Worm (Caenorhabditis elegans) whole organism, young adult: ENCODE results near the gene exos-1.

Source experiments
- B0035.1 ChIP-seq: sonication (generic microtip); optimal IDR thresholded peaks from 2 replicates; lab custom pipeline; 2016; ENCODE audit warnings: missing genetic modification characterization, mild to moderate bottlenecking, missing compliant biosample characterization, missing genotype, missing genetic modification reagents
- B0261.1 ChIP-seq: sonication (generic microtip); optimal IDR thresholded peaks from 2 replicates; lab custom pipeline; 2016; ENCODE audit warnings: mild to moderate bottlenecking, missing genetic modification characterization, moderate library complexity, missing compliant biosample characterization
- D2030.7 ChIP-seq: fragments of 200-800 bp; sonication (Bioruptor generic); IDR thresholded peaks from 2 replicates; pipeline ENCODE4 v1.3.6; 2022; ENCODE audit warnings: missing genetic modification reagents, missing genetic modification characterization, missing compliant biosample characterization
- F23B12.7 ChIP-seq: sonication (generic microtip); optimal IDR thresholded peaks from 2 replicates; lab custom pipeline; 2017; ENCODE audit warnings: missing genetic modification characterization, mild to moderate bottlenecking, missing compliant biosample characterization, antibody characterized with exemption, moderate library complexity; ENCODE audit not compliant: insufficient read depth
- F49E8.2 ChIP-seq: sonication (generic microtip); optimal IDR thresholded peaks from 3 replicates; lab custom pipeline; 2017; ENCODE audit warnings: missing genetic modification characterization, mild to moderate bottlenecking, missing compliant biosample characterization, antibody characterized with exemption, moderate library complexity; ENCODE audit not compliant: insufficient read depth
- F55B11.4 ChIP-seq: sonication (generic microtip); optimal IDR thresholded peaks from 2 replicates; lab custom pipeline; 2016; ENCODE audit warnings: missing compliant biosample characterization, missing genetic modification characterization, borderline replicate concordance; ENCODE audit not compliant: insufficient read depth
- K11D2.4 ChIP-seq: fragments of 200-800 bp; sonication (Bioruptor generic); IDR thresholded peaks from 2 replicates; pipeline ENCODE4 v1.3.6; 2022; ENCODE audit warnings: missing genetic modification reagents, missing genetic modification characterization, missing compliant biosample characterization
- T07F8.4 ChIP-seq: sonication (generic microtip); optimal IDR thresholded peaks from 2 replicates; lab custom pipeline; 2016; ENCODE audit warnings: mild to moderate bottlenecking, missing genetic modification characterization, moderate library complexity, missing compliant biosample characterization
- Y53G8AR.9 ChIP-seq: fragments of 200-800 bp; sonication (Bioruptor generic); conservative IDR thresholded peaks from 2 replicates; pipeline ENCODE4 v1.3.6; 2022; ENCODE audit warnings: missing genetic modification reagents, missing genetic modification characterization, missing compliant biosample characterization
- aptf-2 ChIP-seq: fragments of 200-800 bp; sonication (Bioruptor generic); conservative IDR thresholded peaks from 2 replicates; pipeline ENCODE4 v1.3.6; 2022; ENCODE audit warnings: missing genetic modification reagents, missing genetic modification characterization, missing compliant biosample characterization
- atf-7 ChIP-seq: sonication (generic microtip); optimal IDR thresholded peaks from 2 replicates; lab custom pipeline; 2017; ENCODE audit warnings: mild to moderate bottlenecking, missing genetic modification characterization, missing compliant biosample characterization
- athp-1 ChIP-seq: sonication (generic microtip); optimal IDR thresholded peaks from 2 replicates; lab custom pipeline; 2017; ENCODE audit warnings: mild to moderate bottlenecking, missing genetic modification characterization, missing compliant biosample characterization
- bed-1 ChIP-seq: fragments of 200-800 bp; sonication (Bioruptor generic); IDR thresholded peaks from 2 replicates; pipeline ENCODE4 v1.3.6; 2022; ENCODE audit warnings: missing genetic modification reagents, missing genetic modification characterization, missing compliant biosample characterization
- bed-2 ChIP-seq: fragments of 200-800 bp; sonication (Bioruptor generic); IDR thresholded peaks from 2 replicates; pipeline ENCODE4 v1.3.6; 2022; ENCODE audit warnings: missing genetic modification reagents, missing genetic modification characterization, missing compliant biosample characterization
- ceh-100 ChIP-seq: fragments of 200-800 bp; sonication (Bioruptor generic); IDR thresholded peaks from 2 replicates; pipeline ENCODE4 v1.3.6; 2022; ENCODE audit warnings: missing genetic modification reagents, missing genetic modification characterization, missing compliant biosample characterization
- ceh-40 ChIP-seq: fragments of 200-800 bp; sonication (Bioruptor generic); IDR thresholded peaks from 2 replicates; pipeline ENCODE4 v1.3.6; 2022; ENCODE audit warnings: missing genetic modification characterization, missing compliant biosample characterization
- ceh-58 ChIP-seq: fragments of 200-800 bp; sonication (Bioruptor generic); IDR thresholded peaks from 2 replicates; pipeline ENCODE4 v1.3.6; 2022; ENCODE audit warnings: missing genetic modification characterization, missing compliant biosample characterization
- ceh-91 ChIP-seq: fragments of 200-800 bp; sonication (Bioruptor generic); IDR thresholded peaks from 2 replicates; pipeline ENCODE4 v1.3.6; 2022; ENCODE audit warnings: missing genetic modification reagents, missing genetic modification characterization, missing compliant biosample characterization
- chd-7 ChIP-seq: sonication (generic microtip); optimal IDR thresholded peaks from 2 replicates; lab custom pipeline; 2016; ENCODE audit warnings: mild to moderate bottlenecking, missing genetic modification characterization, moderate library complexity, missing compliant biosample characterization
- die-1 ChIP-seq: sonication (generic microtip); optimal IDR thresholded peaks from 2 replicates; lab custom pipeline; 2016; ENCODE audit warnings: missing genotype, mild to moderate bottlenecking, missing genetic modification characterization, missing compliant biosample characterization
- egl-18 ChIP-seq: fragments of 200-800 bp; sonication (Bioruptor generic); IDR thresholded peaks from 2 replicates; pipeline ENCODE4 v1.3.6; 2022; ENCODE audit warnings: missing genetic modification reagents, missing genetic modification characterization, missing compliant biosample characterization
- egrh-3 ChIP-seq: fragments of 200-800 bp; sonication (Bioruptor generic); IDR thresholded peaks from 2 replicates; pipeline ENCODE4 v1.3.6; 2022; ENCODE audit warnings: missing genetic modification reagents, missing genetic modification characterization, missing compliant biosample characterization
- hmg-20 ChIP-seq: fragments of 200-800 bp; sonication (Bioruptor generic); IDR thresholded peaks from 2 replicates; pipeline ENCODE4 v1.3.6; 2022; ENCODE audit warnings: missing genetic modification reagents, missing genetic modification characterization, missing compliant biosample characterization
- hrde-1 ChIP-seq: sonication (generic microtip); optimal IDR thresholded peaks from 2 replicates; lab custom pipeline; 2016; ENCODE audit warnings: missing genetic modification characterization, mild to moderate bottlenecking, missing compliant biosample characterization, moderate library complexity, missing genotype, missing genetic modification reagents, borderline replicate concordance
- let-526 ChIP-seq: fragments of 200-800 bp; sonication (Bioruptor generic); IDR thresholded peaks from 2 replicates; pipeline ENCODE4 v1.3.6; 2022; ENCODE audit warnings: missing genetic modification reagents, missing genetic modification characterization, missing compliant biosample characterization
- let-607 ChIP-seq, 2 experiments: fragments of 200-800 bp in 1 of 2; sonication (Bioruptor generic) in 1 of 2; sonication (generic microtip) in 1 of 2; optimal IDR thresholded peaks; 2 replicates each; lab custom pipeline; 2016 to 2018; ENCODE audit warnings: mild to moderate bottlenecking in 2 of 2, missing compliant biosample characterization in 2 of 2, missing genetic modification characterization in 2 of 2, moderate library complexity in 2 of 2, missing genotype in 1 of 2
- lin-54 ChIP-seq: fragments of 200-800 bp; sonication (Bioruptor generic); optimal IDR thresholded peaks from 2 replicates; lab custom pipeline; 2018; ENCODE audit warnings: mild to moderate bottlenecking, missing genetic modification characterization, missing compliant biosample characterization
- lsl-1 ChIP-seq: fragments of 200-800 bp; sonication (Bioruptor generic); optimal IDR thresholded peaks from 2 replicates; lab custom pipeline; 2018; ENCODE audit warnings: mild to moderate bottlenecking, missing genetic modification characterization, moderate library complexity, missing compliant biosample characterization
- mcd-1 ChIP-seq: fragments of 200-800 bp; sonication (Bioruptor generic); IDR thresholded peaks from 2 replicates; pipeline ENCODE4 v1.3.6; 2022; ENCODE audit warnings: missing genetic modification reagents, missing genetic modification characterization, missing compliant biosample characterization
- mes-4 ChIP-seq: sonication (generic microtip); optimal IDR thresholded peaks from 2 replicates; lab custom pipeline; 2016; ENCODE audit warnings: missing genotype, missing genetic modification characterization, missing compliant biosample characterization
- nfyb-1 ChIP-seq: fragments of 200-800 bp; sonication (Bioruptor generic); IDR thresholded peaks from 2 replicates; pipeline ENCODE4 v1.3.6; 2022; ENCODE audit warnings: missing genetic modification reagents, missing genetic modification characterization, missing compliant biosample characterization
- nhr-27 ChIP-seq: fragments of 200-800 bp; sonication (Bioruptor generic); optimal IDR thresholded peaks from 2 replicates; lab custom pipeline; 2018; ENCODE audit warnings: mild to moderate bottlenecking, missing genetic modification characterization, moderate library complexity, missing compliant biosample characterization
- nhr-80 ChIP-seq: sonication (generic microtip); optimal IDR thresholded peaks from 2 replicates; lab custom pipeline; 2016; ENCODE audit warnings: missing genetic modification characterization, missing compliant biosample characterization
- nhr-90 ChIP-seq: sonication (generic microtip); optimal IDR thresholded peaks from 2 replicates; lab custom pipeline; 2016; ENCODE audit warnings: missing genotype, mild to moderate bottlenecking, missing genetic modification characterization, missing compliant biosample characterization
- pbrm-1 ChIP-seq: fragments of 200-800 bp; sonication (Bioruptor generic); IDR thresholded peaks from 2 replicates; pipeline ENCODE4 v1.3.6; 2022; ENCODE audit warnings: missing genetic modification reagents, missing genetic modification characterization, missing compliant biosample characterization
- rec-8 ChIP-seq, 2 experiments: sonication (generic microtip); optimal IDR thresholded peaks; 2 replicates each; lab custom pipeline; 2016; ENCODE audit warnings: mild to moderate bottlenecking in 2 of 2, missing genetic modification characterization in 2 of 2, missing genetic modification reagents in 2 of 2, missing genotype in 2 of 2, missing biosample characterization in 1 of 2, missing compliant biosample characterization in 1 of 2, moderate library complexity in 1 of 2
- rpc-1 ChIP-seq, 2 experiments: fragments of 150-350 bp in 1 of 2; sonication (generic microtip) in 1 of 2; optimal IDR thresholded peaks; 2 replicates each; lab custom pipeline; 2014 to 2018; ENCODE audit warnings: missing biosample characterization in 1 of 2, missing genetic modification characterization in 1 of 2, missing genetic modification reagents in 1 of 2, missing genotype in 1 of 2
- sea-2 ChIP-seq: fragments of 200-800 bp; sonication (Bioruptor generic); IDR thresholded peaks from 2 replicates; pipeline ENCODE4 v1.3.6; 2022; ENCODE audit warnings: missing genetic modification characterization, missing compliant biosample characterization
- snpc-1.1 ChIP-seq: sonication (generic microtip); optimal IDR thresholded peaks from 2 replicates; lab custom pipeline; 2017; ENCODE audit warnings: missing genetic modification characterization, mild to moderate bottlenecking, missing compliant biosample characterization, antibody characterized with exemption, moderate library complexity, missing genotype, missing genetic modification reagents; ENCODE audit not compliant: insufficient read depth
- snpc-4 ChIP-seq, 5 experiments: fragments of 150-350 bp in 1 of 5; sonication (generic microtip) in 4 of 5; optimal IDR thresholded peaks; 2 replicates each; lab custom pipeline; 2014 to 2018; ENCODE audit warnings: missing genetic modification characterization in 5 of 5, missing biosample characterization in 3 of 5, antibody characterized with exemption in 2 of 5, mild to moderate bottlenecking in 2 of 5, missing compliant biosample characterization in 2 of 5, missing genotype in 2 of 5, moderate library complexity in 2 of 5, missing genetic modification reagents in 1 of 5
- somi-1 ChIP-seq: fragments of 200-800 bp; sonication (Bioruptor generic); optimal IDR thresholded peaks from 2 replicates; lab custom pipeline; 2018; ENCODE audit warnings: mild to moderate bottlenecking, missing genetic modification characterization, missing compliant biosample characterization
- sptf-2 ChIP-seq: fragments of 200-800 bp; sonication (Bioruptor generic); optimal IDR thresholded peaks from 2 replicates; lab custom pipeline; 2018; ENCODE audit warnings: mild to moderate bottlenecking, missing genetic modification characterization, missing compliant biosample characterization
- xnd-1 ChIP-seq: sonication (generic microtip); optimal IDR thresholded peaks from 2 replicates; lab custom pipeline; 2016; ENCODE audit warnings: missing genotype, missing genetic modification reagents, missing genetic modification characterization, missing compliant biosample characterization
- ztf-22 ChIP-seq: fragments of 200-800 bp; sonication (Bioruptor generic); optimal IDR thresholded peaks from 2 replicates; lab custom pipeline; 2018; ENCODE audit warnings: mild to moderate bottlenecking, missing genetic modification characterization, moderate library complexity, missing compliant biosample characterization
- ztf-25 ChIP-seq: fragments of 200-800 bp; sonication (Bioruptor generic); IDR thresholded peaks from 2 replicates; pipeline ENCODE4 v1.3.6; 2022; ENCODE audit warnings: missing genetic modification reagents, missing genetic modification characterization, missing compliant biosample characterization

The exos-1 gene

ce11 chrIII:11007552-11008272 lies 1.1 kb upstream of the exos-1 start, which contains the start of the genes fipr-17 and Y48A6B.3 (continued):
- TF ChIP-seq F23B12.7 (tag; lab: Kevin White, UChicago) (peak; percentile 93), rec-8 (tag; optimal IDR thresholded peaks at IDR 0.05; lab: Kevin White, UChicago) (no peak), lsl-1 (peak; percentile 80), ceh-40 (GFP tag; lab: Robert Waterston, UW) (no peak), F55B11.4 (tag; lab: Kevin White, UChicago) (no peak), snpc-4 (GFP tag; optimal IDR thresholded peaks at IDR 0.05; lab: Kevin White, UChicago) (peak; percentile 42), snpc-4 (tag; optimal IDR thresholded peaks at IDR 0.05; lab: Kevin White, UChicago) (peak; percentile 46 to 70 (median 62)), hmg-20 (GFP tag; lab: Robert Waterston, UW) (no peak), rpc-1 (optimal IDR thresholded peaks at IDR 0.05; lab: Kevin White, UChicago) (no peak), rpc-1 (tag; optimal IDR thresholded peaks at IDR 0.05; lab: Kevin White, UChicago) (no peak), bed-1 (GFP tag; lab: Robert Waterston, UW) (no peak), die-1 (tag; lab: Kevin White, UChicago) (no peak), ceh-58 (GFP tag; lab: Robert Waterston, UW) (no peak), egl-18 (no peak), aptf-2 (GFP tag; lab: Robert Waterston, UW) (no peak), B0261.1 (no peak), nhr-27 (no peak), atf-7 (tag; lab: Kevin White, UChicago) (no peak), ztf-22 (GFP tag; lab: Kevin White, UChicago) (no peak), ceh-100 (GFP tag; lab: Robert Waterston, UW) (peak; percentile 82), snpc-1.1 (tag; lab: Kevin White, UChicago) (peak; percentile 58), bed-2 (GFP tag; lab: Robert Waterston, UW) (no peak), sea-2 (GFP tag; lab: Robert Waterston, UW) (no peak), Y53G8AR.9 (GFP tag; lab: Robert Waterston, UW) (peak; percentile 50; the same call in 1 of the 2 replicates), lin-54 (GFP tag; lab: Kevin White, UChicago) (peak; percentile 98), F49E8.2 (tag; lab: Kevin White, UChicago) (peak; percentile 69), xnd-1 (peak; percentile 35), ceh-91 (GFP tag; lab: Robert Waterston, UW) (peak; percentile 42; the same call in 1 of the 2 replicates), egrh-3 (GFP tag; lab: Robert Waterston, UW) (0 out of 2 replicates have a peak, but pooled peaks have one; percentile 25), sptf-2 (no peak), T07F8.4 (tag; lab: Kevin White, UChicago) (no peak), nfyb-1 (GFP tag; lab: Robert Waterston, UW) (0 out of 2 replicates have a peak, but pooled peaks have one; percentile 42), nhr-80 (tag; lab: Kevin White, UChicago) (no peak), hrde-1 (tag; lab: Kevin White, UChicago) (no peak), D2030.7 (GFP tag; lab: Robert Waterston, UW) (peak; percentile 87), let-607 (tag; optimal IDR thresholded peaks at IDR 0.05; lab: Kevin White, UChicago) (no peak), athp-1 (tag; lab: Kevin White, UChicago) (peak; percentile 21), B0035.1 (tag; lab: Kevin White, UChicago) (no peak), somi-1 (no peak), ztf-25 (GFP tag; lab: Robert Waterston, UW) (no peak), nhr-90 (tag; lab: Kevin White, UChicago) (no peak), mes-4 (tag; lab: Kevin White, UChicago) (no peak), pbrm-1 (GFP tag; lab: Robert Waterston, UW) (peak; percentile 46; the same call in 1 of the 2 replicates), chd-7 (tag; lab: Kevin White, UChicago) (no peak), mcd-1 (GFP tag; lab: Robert Waterston, UW) (peak; percentile 97), let-526 (GFP tag; lab: Robert Waterston, UW) (no peak), K11D2.4 (GFP tag; lab: Robert Waterston, UW) (no peak)
